Worm (Caenorhabditis elegans) whole organism, L4 larva: ENCODE measurements around the gene vps-41.

Experiments
- ZK546.5 ChIP-seq, 2 experiments: sonication (generic microtip); optimal IDR thresholded peaks; 2 replicates each; lab custom pipeline; 2017; ENCODE audit warnings: missing biosample characterization in 2 of 2, missing genetic modification characterization in 2 of 2
- aha-1 ChIP-seq: fragments of 150-350 bp; peaks from one replicate; lab custom pipeline; 2014; ENCODE audit warnings: missing biosample characterization, missing genetic modification characterization
- nhr-77 ChIP-seq: fragments of 150-350 bp; optimal IDR thresholded peaks from 2 replicates; lab custom pipeline; 2014; ENCODE audit warnings: missing biosample characterization, missing genetic modification characterization
- snpc-4 ChIP-seq: fragments of 150-350 bp; optimal IDR thresholded peaks from 2 replicates; lab custom pipeline; 2014; ENCODE audit warnings: missing biosample characterization, missing genetic modification characterization
- zag-1 ChIP-seq: fragments of 150-350 bp; optimal IDR thresholded peaks from 2 replicates; lab custom pipeline; 2014; ENCODE audit warnings: missing biosample characterization, missing genetic modification characterization

DNA sequence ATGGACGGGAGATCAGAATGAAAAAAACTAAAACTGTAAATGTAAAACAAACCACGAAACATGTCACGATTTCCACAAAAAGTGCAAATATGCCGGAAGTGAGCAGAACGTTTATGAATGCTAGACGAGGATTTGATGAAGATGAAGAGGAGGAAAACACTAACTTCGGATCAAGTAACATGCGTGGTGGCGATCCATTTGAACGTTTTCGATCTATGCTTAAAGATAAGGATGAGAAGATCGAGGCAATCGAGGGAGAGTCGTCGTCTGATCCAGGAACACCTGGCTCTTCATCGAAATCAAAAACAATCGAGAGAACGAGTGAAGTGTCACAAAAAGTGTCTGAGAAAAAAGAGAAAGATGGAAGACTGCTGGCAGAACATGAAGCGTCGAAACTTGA is 18.3 kb upstream of the vps-41 start:
- TF ChIP-seq ZK546.5 (tag; optimal IDR thresholded peaks at IDR 0.05; lab: Kevin White, UChicago) (no peak), snpc-4 (tag; lab: Kevin White, UChicago) (no peak), zag-1 (no peak), aha-1 (tag; lab: Kevin White, UChicago) (no peak), nhr-77 (tag; lab: Kevin White, UChicago) (no peak)
